Fruit fly (Drosophila melanogaster) whole organism, embryonic: ENCODE data around the gene CG45099.

Experiments
- Awh ChIP-seq: fragments of 200-800 bp; sonication (Bioruptor generic); IDR thresholded peaks from 2 replicates; pipeline ENCODE4, ENCODE4 v1.3.6; 2022; ENCODE audit warnings: missing biosample characterization, missing genetic modification characterization
- CG11247 ChIP-seq: fragments of 200-800 bp; sonication (Bioruptor generic); IDR thresholded peaks from 2 replicates; pipeline ENCODE4 v1.3.6; 2022; ENCODE audit warnings: missing biosample characterization, missing genetic modification characterization
- CG11696 ChIP-seq: fragments of 200-800 bp; sonication (Bioruptor generic); IDR thresholded peaks from 2 replicates; pipeline ENCODE4 v1.3.6; 2022; ENCODE audit warnings: missing biosample characterization, missing genetic modification characterization
- CG12744 ChIP-seq: fragments of 200-800 bp; sonication (Bioruptor generic); optimal IDR thresholded peaks from 2 replicates; lab custom pipeline; 2016; ENCODE audit warnings: missing biosample characterization, missing genetic modification characterization
- CG15073 ChIP-seq: fragments of 200-800 bp; sonication (Bioruptor generic); optimal IDR thresholded peaks from 2 replicates; lab custom pipeline; 2016; ENCODE audit warnings: missing biosample characterization, missing genetic modification characterization
- CG17829 ChIP-seq: fragments of 200-800 bp; optimal IDR thresholded peaks from 2 replicates; lab custom pipeline; 2019; ENCODE audit warnings: missing biosample characterization, mild to moderate bottlenecking, missing genetic modification characterization, moderate library complexity
- CG2712 ChIP-seq: fragments of 200-800 bp; optimal IDR thresholded peaks from 3 replicates; lab custom pipeline; 2019; ENCODE audit warnings: missing biosample characterization, mild to moderate bottlenecking, missing genetic modification characterization, moderate library complexity
- CG4360 ChIP-seq: fragments of 200-800 bp; sonication (Bioruptor generic); IDR thresholded peaks from 2 replicates; pipeline ENCODE4 v1.3.6; 2022; ENCODE audit warnings: missing biosample characterization, missing genetic modification characterization
- CG4820 ChIP-seq: fragments of 200-800 bp; sonication (Bioruptor generic); optimal IDR thresholded peaks from 3 replicates; lab custom pipeline; 2016; ENCODE audit warnings: missing biosample characterization, missing genetic modification characterization
- CG6175 ChIP-seq: fragments of 200-800 bp; sonication (Bioruptor generic); IDR thresholded peaks from 3 replicates; pipeline ENCODE4 v1.3.6; 2022; ENCODE audit warnings: missing biosample characterization, missing genetic modification characterization
- CG6654 ChIP-seq: fragments of 200-800 bp; sonication (Bioruptor generic); optimal IDR thresholded peaks from 2 replicates; lab custom pipeline; 2017; ENCODE audit warnings: missing biosample characterization, mild to moderate bottlenecking, missing genetic modification characterization
- CG6765 ChIP-seq: fragments of 200-800 bp; sonication (Bioruptor generic); optimal IDR thresholded peaks from 3 replicates; lab custom pipeline; 2017; ENCODE audit warnings: missing biosample characterization, mild to moderate bottlenecking, missing genetic modification characterization
- CG6813 ChIP-seq: fragments of 200-800 bp; sonication (Bioruptor generic); optimal IDR thresholded peaks from 2 replicates; lab custom pipeline; 2017; ENCODE audit warnings: missing biosample characterization, missing genetic modification characterization, mild to moderate bottlenecking, moderate library complexity, missing genetic modification reagents
- CG7372 ChIP-seq: fragments of 200-800 bp; sonication (Bioruptor generic); IDR thresholded peaks from 2 replicates; pipeline ENCODE4 v1.3.6; 2022; ENCODE audit warnings: missing biosample characterization, missing genetic modification characterization
- CG8290 ChIP-seq, 3 experiments: fragments of 200-800 bp; sonication (Bioruptor generic); optimal IDR thresholded peaks; 2 replicates each; lab custom pipeline; 2016 to 2019; ENCODE audit warnings: missing biosample characterization in 3 of 3, missing genetic modification characterization in 3 of 3, mild to moderate bottlenecking in 2 of 3, moderate library complexity in 1 of 3
- CG8478 ChIP-seq: fragments of >200 bp; optimal IDR thresholded peaks from 2 replicates; lab custom pipeline; 2018
- CG9215 ChIP-seq: fragments of 200-800 bp; sonication (Bioruptor generic); IDR thresholded peaks from 2 replicates; pipeline ENCODE4 v1.3.6; 2022; ENCODE audit warnings: missing biosample characterization, missing genetic modification characterization
- CG9797 ChIP-seq: fragments of 200-800 bp; sonication (Bioruptor generic); optimal IDR thresholded peaks from 3 replicates; lab custom pipeline; 2018; ENCODE audit warnings: missing biosample characterization, mild to moderate bottlenecking, missing genetic modification characterization
- Chrac-16 ChIP-seq: fragments of 200-800 bp; sonication (Bioruptor generic); optimal IDR thresholded peaks from 3 replicates; lab custom pipeline; 2016; ENCODE audit warnings: missing biosample characterization, missing genetic modification characterization
- CkIIα-i1 ChIP-seq: fragments of 200-800 bp; sonication (Bioruptor generic); IDR thresholded peaks from 2 replicates; pipeline ENCODE4 v1.3.6; 2022; ENCODE audit warnings: missing biosample characterization, missing genetic modification characterization
- Dbx ChIP-seq: fragments of 200-800 bp; sonication (Bioruptor generic); IDR thresholded peaks from 3 replicates; pipeline ENCODE4 v1.3.6; 2022; ENCODE audit warnings: missing biosample characterization, missing genetic modification characterization
- Dp ChIP-seq: fragments of 200-800 bp; sonication (Bioruptor generic); optimal IDR thresholded peaks from 2 replicates; lab custom pipeline; 2018; ENCODE audit warnings: missing biosample characterization, mild to moderate bottlenecking, missing genetic modification characterization, moderate library complexity
- Drgx ChIP-seq: fragments of 200-800 bp; sonication (Bioruptor generic); IDR thresholded peaks from 2 replicates; pipeline ENCODE4 v1.3.6; 2022; ENCODE audit warnings: missing biosample characterization, missing genetic modification characterization
- E2f1 ChIP-seq: fragments of 200-800 bp; sonication (Bioruptor generic); IDR thresholded peaks from 2 replicates; pipeline ENCODE4 v1.3.6; 2022; ENCODE audit warnings: missing biosample characterization, missing genetic modification characterization
- Hey ChIP-seq: fragments of 200-800 bp; sonication (Bioruptor generic); optimal IDR thresholded peaks from 3 replicates; lab custom pipeline; 2018; ENCODE audit warnings: missing biosample characterization, mild to moderate bottlenecking, missing genetic modification characterization
- Meics ChIP-seq: fragments of 200-800 bp; sonication (Bioruptor generic); optimal IDR thresholded peaks from 2 replicates; lab custom pipeline; 2017; ENCODE audit warnings: missing biosample characterization, mild to moderate bottlenecking, missing genetic modification characterization
- Ptx1 ChIP-seq: fragments of 200-800 bp; sonication (Bioruptor generic); IDR thresholded peaks from 2 replicates; pipeline ENCODE4 v1.3.6; 2022; ENCODE audit warnings: missing biosample characterization, missing genetic modification characterization
- Six4 ChIP-seq: fragments of 200-800 bp; sonication (Bioruptor generic); optimal IDR thresholded peaks from 2 replicates; lab custom pipeline; 2016; ENCODE audit warnings: missing biosample characterization, missing genetic modification characterization
- Sox102F ChIP-seq: fragments of 200-800 bp; sonication (Bioruptor generic); optimal IDR thresholded peaks from 2 replicates; lab custom pipeline; 2018; ENCODE audit warnings: missing biosample characterization, mild to moderate bottlenecking, missing genetic modification characterization, moderate library complexity
- Spps ChIP-seq: fragments of 200-800 bp; sonication (Bioruptor generic); optimal IDR thresholded peaks from 2 replicates; lab custom pipeline; 2018; ENCODE audit warnings: missing biosample characterization, mild to moderate bottlenecking, missing genetic modification characterization
- Sry-δ ChIP-seq: fragments of 200-800 bp; sonication (Bioruptor generic); optimal IDR thresholded peaks from 2 replicates; lab custom pipeline; 2016; ENCODE audit warnings: missing biosample characterization, missing genetic modification characterization
- Tbp ChIP-seq: fragments of >200 bp; optimal IDR thresholded peaks from 2 replicates; lab custom pipeline; 2018; ENCODE audit warnings: missing biosample characterization, missing genetic modification characterization
- ab ChIP-seq: fragments of 200-800 bp; sonication (Bioruptor generic); optimal IDR thresholded peaks from 2 replicates; lab custom pipeline; 2016; ENCODE audit warnings: missing biosample characterization, missing genetic modification characterization
- bowl ChIP-seq: fragments of 200-800 bp; sonication (Bioruptor generic); IDR thresholded peaks from 2 replicates; pipeline ENCODE4 v1.3.6; 2022; ENCODE audit warnings: missing biosample characterization, missing genetic modification characterization
- caup ChIP-seq: fragments of 200-800 bp; sonication (Bioruptor generic); optimal IDR thresholded peaks from 3 replicates; lab custom pipeline; 2017; ENCODE audit warnings: missing biosample characterization, mild to moderate bottlenecking, missing genetic modification characterization, moderate library complexity; ENCODE audit not compliant: severe bottlenecking
- crc ChIP-seq: fragments of 200-800 bp; sonication (Bioruptor generic); optimal IDR thresholded peaks from 2 replicates; lab custom pipeline; 2016; ENCODE audit warnings: missing biosample characterization, missing genetic modification characterization
- dmrt11E ChIP-seq: fragments of 200-800 bp; sonication (Bioruptor generic); optimal IDR thresholded peaks from 3 replicates; lab custom pipeline; 2018; ENCODE audit warnings: missing biosample characterization, mild to moderate bottlenecking, missing genetic modification characterization, moderate library complexity
- eyg ChIP-seq: fragments of 200-800 bp; sonication (Bioruptor generic); optimal IDR thresholded peaks from 3 replicates; lab custom pipeline; 2016; ENCODE audit warnings: missing biosample characterization, missing genetic modification characterization
- gsb-n ChIP-seq: fragments of 200-800 bp; sonication (Bioruptor generic); optimal IDR thresholded peaks from 3 replicates; lab custom pipeline; 2018; ENCODE audit warnings: missing biosample characterization, mild to moderate bottlenecking, missing genetic modification characterization
- hth ChIP-seq: fragments of >200 bp; optimal IDR thresholded peaks from 2 replicates; lab custom pipeline; 2017; ENCODE audit warnings: inconsistent platforms
- maf-S ChIP-seq: fragments of 200-800 bp; sonication (Bioruptor generic); optimal IDR thresholded peaks from 2 replicates; lab custom pipeline; 2016; ENCODE audit warnings: missing biosample characterization, missing genetic modification characterization
- oc ChIP-seq: fragments of 200-800 bp; sonication (Bioruptor generic); optimal IDR thresholded peaks from 2 replicates; lab custom pipeline; 2018; ENCODE audit warnings: missing biosample characterization, mild to moderate bottlenecking, missing genetic modification characterization, moderate library complexity
- odd ChIP-seq: fragments of 200-800 bp; sonication (Bioruptor generic); optimal IDR thresholded peaks from 2 replicates; lab custom pipeline; 2017; ENCODE audit warnings: missing biosample characterization, mild to moderate bottlenecking, missing genetic modification characterization
- otp ChIP-seq: fragments of 200-800 bp; sonication (Bioruptor generic); IDR thresholded peaks from 3 replicates; pipeline ENCODE4, ENCODE4 v1.3.6; 2022; ENCODE audit warnings: missing biosample characterization, missing genetic modification characterization
- pzg ChIP-seq: fragments of 200-800 bp; sonication (Bioruptor generic); optimal IDR thresholded peaks from 3 replicates; lab custom pipeline; 2018; ENCODE audit warnings: missing biosample characterization, mild to moderate bottlenecking, missing genetic modification characterization, moderate library complexity
- so ChIP-seq: fragments of 200-800 bp; sonication (Bioruptor generic); IDR thresholded peaks from 3 replicates; pipeline ENCODE4 v1.3.6; 2022; ENCODE audit warnings: missing biosample characterization, missing genetic modification characterization
- sob ChIP-seq: fragments of 200-800 bp; sonication (Bioruptor generic); IDR thresholded peaks from 2 replicates; pipeline ENCODE4 v1.3.6; 2022; ENCODE audit warnings: missing biosample characterization, missing genetic modification characterization
- stwl ChIP-seq: fragments of 200-800 bp; sonication (Bioruptor generic); optimal IDR thresholded peaks from 3 replicates; lab custom pipeline; 2018; ENCODE audit warnings: missing biosample characterization, mild to moderate bottlenecking, missing genetic modification characterization, moderate library complexity
- unc-4 ChIP-seq: fragments of 200-800 bp; sonication (Bioruptor generic); IDR thresholded peaks from 2 replicates; pipeline ENCODE4 v1.3.6; 2022; ENCODE audit warnings: missing biosample characterization, missing genetic modification characterization; ENCODE audit not compliant: partially characterized antibody
- wor ChIP-seq: fragments of 200-800 bp; sonication (Bioruptor generic); IDR thresholded peaks from 2 replicates; pipeline ENCODE4 v1.3.6; 2022; ENCODE audit warnings: missing biosample characterization, missing genetic modification characterization

Gene CG45099

dm6 chr3R:22049134-22049796, 15.2 kb upstream of the CG45099 start (continued):
- peak; percentile 71 for TF ChIP-seq CG6813 (GFP tag; lab: Kevin White, UChicago)
- peak; percentile 74 for TF ChIP-seq Awh
- TF ChIP-seq Chrac-16 (GFP tag; lab: Kevin White, UChicago): peak; percentile 69
- peak; percentile 57; the same call in 1 of the 2 replicates for TF ChIP-seq bowl
- peak; percentile 62 for TF ChIP-seq crc (GFP tag; lab: Kevin White, UChicago)
- no peak for TF ChIP-seq ab (GFP tag; lab: Kevin White, UChicago)
- TF ChIP-seq CG2712: peak; percentile 88
- peak; percentile 72 for TF ChIP-seq dmrt11E (tag; lab: Kevin White, UChicago)
- peak; percentile 54 for TF ChIP-seq CG6765 (GFP tag; lab: Kevin White, UChicago)
- TF ChIP-seq Sry-δ (GFP tag; lab: Kevin White, UChicago): peak; percentile 32
- peak; percentile 81 for TF ChIP-seq Dbx (GFP tag; lab: Robert Waterston, UW)
- peak; percentile 89 for TF ChIP-seq Ptx1 (GFP tag; lab: Robert Waterston, UW)
- TF ChIP-seq CG12744 (GFP tag; lab: Kevin White, UChicago): peak; percentile 29
- peak; percentile 74 for TF ChIP-seq eyg (GFP tag; lab: Kevin White, UChicago)
- TF ChIP-seq otp (GFP tag; lab: Robert Waterston, UW): peak; percentile 79
- TF ChIP-seq CG6654 (GFP tag; lab: Kevin White, UChicago): peak; percentile 16
- TF ChIP-seq CG8290 (GFP tag; optimal IDR thresholded peaks at IDR 0.05; lab: Kevin White, UChicago): peak; percentile 45
- TF ChIP-seq CG8290 (tag; optimal IDR thresholded peaks at IDR 0.05; lab: Kevin White, UChicago): peak in 1 of 2 experiments; percentile 86
- peak; percentile 73 for TF ChIP-seq Six4 (GFP tag; lab: Kevin White, UChicago)
- TF ChIP-seq CkIIα-i1: 0 out of 2 replicates have a peak, but pooled peaks have one; percentile 40
- TF ChIP-seq odd (GFP tag; lab: Kevin White, UChicago): peak; percentile 68
- TF ChIP-seq Drgx (GFP tag; lab: Robert Waterston, UW): peak; percentile 85
- peak; percentile 77 for TF ChIP-seq maf-S (GFP tag; lab: Kevin White, UChicago)
- TF ChIP-seq pzg: no peak
- TF ChIP-seq CG7372: no peak
- TF ChIP-seq CG4360 (GFP tag; lab: Robert Waterston, UW): no peak
- peak; percentile 66 for TF ChIP-seq CG11247 (GFP tag; lab: Robert Waterston, UW)
- TF ChIP-seq CG11696 (GFP tag; lab: Robert Waterston, UW): peak; percentile 50
- peak; percentile 82 for TF ChIP-seq so (GFP tag; lab: Robert Waterston, UW)
- TF ChIP-seq hth: no peak
- no peak for TF ChIP-seq Dp (GFP tag; lab: Kevin White, UChicago)
- TF ChIP-seq CG17829: peak; percentile 84
- TF ChIP-seq Spps (tag; lab: Kevin White, UChicago): peak; percentile 65
- peak; percentile 82 for TF ChIP-seq E2f1
- TF ChIP-seq wor (GFP tag; lab: Robert Waterston, UW): peak; percentile 70
- TF ChIP-seq caup (GFP tag; lab: Kevin White, UChicago): peak; percentile 79
- peak; percentile 80 for TF ChIP-seq oc (tag; lab: Kevin White, UChicago)
- TF ChIP-seq Tbp (GFP tag; lab: Kevin White, UChicago): no peak
- TF ChIP-seq Meics (GFP tag; lab: Kevin White, UChicago): peak; percentile 80
- TF ChIP-seq CG9215: no peak; the same call in none of the 2 replicates
- TF ChIP-seq unc-4 (GFP tag; lab: Robert Waterston, UW): no peak
- TF ChIP-seq stwl (tag; lab: Kevin White, UChicago): no peak
- peak; percentile 82 for TF ChIP-seq Hey (tag; lab: Kevin White, UChicago)
- peak; percentile 57; the same call in 1 of the 3 replicates for TF ChIP-seq CG6175 (GFP tag; lab: Robert Waterston, UW)
- peak; percentile 85 for TF ChIP-seq sob
- TF ChIP-seq gsb-n (tag; lab: Kevin White, UChicago): peak; percentile 67
- TF ChIP-seq CG15073 (GFP tag; lab: Kevin White, UChicago): no peak
- no peak for TF ChIP-seq CG9797 (GFP tag; lab: Kevin White, UChicago)
- no peak for TF ChIP-seq CG8478 (lab: Kevin White, UChicago)
- TF ChIP-seq CG4820 (GFP tag; lab: Kevin White, UChicago): peak; percentile 63
- TF ChIP-seq Sox102F: peak; percentile 86
